Worm (Caenorhabditis elegans) whole organism, L2 larva: ENCODE results near the gene srz-101.
"Not testable (repeated sequence)": the region's sequence is repeated elsewhere in the genome, so short reads cannot be mapped to it uniquely, and the experiment has no call there.

Experiments used
- ceh-82 ChIP-seq: fragments of 150-350 bp; optimal IDR thresholded peaks from 2 replicates; lab custom pipeline; 2014; ENCODE audit warnings: missing biosample characterization, missing genetic modification characterization
- dmd-4 ChIP-seq: sonication (generic microtip); optimal IDR thresholded peaks from 2 replicates; lab custom pipeline; 2017; ENCODE audit warnings: missing biosample characterization, missing genetic modification characterization
- elt-1 ChIP-seq: fragments of 150-350 bp; optimal IDR thresholded peaks from 2 replicates; lab custom pipeline; 2014; ENCODE audit warnings: missing biosample characterization, missing genetic modification characterization
- fos-1 ChIP-seq: fragments of 150-350 bp; optimal IDR thresholded peaks from 2 replicates; lab custom pipeline; 2014; ENCODE audit warnings: missing biosample characterization, missing genetic modification characterization
- lin-39 ChIP-seq: fragments of 150-350 bp; optimal IDR thresholded peaks from 2 replicates; lab custom pipeline; 2014; ENCODE audit warnings: missing biosample characterization, missing genetic modification reagents, missing genetic modification characterization
- nhr-10 ChIP-seq: sonication (generic microtip); optimal IDR thresholded peaks from 2 replicates; lab custom pipeline; 2017; ENCODE audit warnings: missing biosample characterization, missing genetic modification characterization
- nhr-12 ChIP-seq: fragments of 150-350 bp; optimal IDR thresholded peaks from 2 replicates; lab custom pipeline; 2014; ENCODE audit warnings: missing biosample characterization, missing genetic modification characterization
- nhr-77 ChIP-seq: fragments of 150-350 bp; optimal IDR thresholded peaks from 2 replicates; lab custom pipeline; 2014; ENCODE audit warnings: missing biosample characterization, missing genetic modification characterization
- unc-39 ChIP-seq: fragments of 150-350 bp; optimal IDR thresholded peaks from 2 replicates; lab custom pipeline; 2014; ENCODE audit warnings: missing biosample characterization, missing genetic modification characterization
- unc-55 ChIP-seq: fragments of 150-350 bp; sonication (generic microtip); optimal IDR thresholded peaks from 3 replicates; lab custom pipeline; 2014; ENCODE audit warnings: missing biosample characterization, missing genetic modification reagents, missing genetic modification characterization
- ztf-11 ChIP-seq: sonication (generic microtip); optimal IDR thresholded peaks from 2 replicates; lab custom pipeline; 2017; ENCODE audit warnings: missing biosample characterization, missing genetic modification characterization

- TF ChIP-seq elt-1 (tag; lab: Kevin White, UChicago); dmd-4 (tag; lab: Kevin White, UChicago); nhr-77 (tag; lab: Kevin White, UChicago); unc-55 (GFP tag; lab: Kevin White, UChicago); lin-39 (tag; lab: Kevin White, UChicago); nhr-10; ceh-82 (tag; lab: Kevin White, UChicago); fos-1 (tag; lab: Kevin White, UChicago); ztf-11 (tag; lab: Kevin White, UChicago); unc-39 (tag; lab: Kevin White, UChicago); nhr-12: not testable (repeated sequence)
These were observed 33.8 kb upstream of the srz-101 start, which contains the start of gene Y70C5B.2 for ce11 chrV:16660816-16661215.
